Worm (Caenorhabditis elegans): ENCODE data around the gene subs-4.

The subs-4 gene

ce11 chrIII:11378450-11378849 is 3.6 kb upstream of the subs-4 start:
- TF ChIP-seq mep-1 (tag; optimal IDR thresholded peaks at IDR 0.05) (peak; percentile 5), D1046.2 (GFP tag; IDR thresholded peaks at IDR 0.05) (no peak), tra-1 (GFP tag; IDR thresholded peaks at IDR 0.05) (no peak), nhr-11 (tag; optimal IDR thresholded peaks at IDR 0.05) (no peak), vab-7 (GFP tag; IDR thresholded peaks at IDR 0.05) (no peak), nhr-102 (tag; optimal IDR thresholded peaks at IDR 0.05) (no peak), mdl-1 (tag; optimal IDR thresholded peaks at IDR 0.05) (no peak)

- no peak for TF ChIP-seq ceh-32 (tag; optimal IDR thresholded peaks at IDR 0.05; ENCODE audit: poor library complexity)
- no peak for TF ChIP-seq lin-1 (GFP tag; IDR thresholded peaks at IDR 0.05)
- peak in 1 of 2 experiments; percentile 79 for TF ChIP-seq hif-1 (tag; optimal IDR thresholded peaks at IDR 0.05)
- TF ChIP-seq zfp-3 (GFP tag; conservative IDR thresholded peaks at IDR 0.05) = no peak
Observed at ce11 chrIII:11378910-11379309, 3.1 kb upstream of the subs-4 start.

- TF ChIP-seq attf-4 (tag; optimal IDR thresholded peaks at IDR 0.05) (no peak), ZK337.2 (GFP tag; IDR thresholded peaks at IDR 0.05) (no peak), nhr-111 (GFP tag; optimal IDR thresholded peaks at IDR 0.05) (no peak), zfp-2 (tag; optimal IDR thresholded peaks at IDR 0.05) (no peak), nhr-11 (tag; optimal IDR thresholded peaks at IDR 0.05) (no peak), nhr-76 (tag; optimal IDR thresholded peaks at IDR 0.05) (no peak), lin-15B (tag; optimal IDR thresholded peaks at IDR 0.05) (no peak), daf-12 (tag; optimal IDR thresholded peaks at IDR 0.05) (no peak), dmd-8 (GFP tag; IDR thresholded peaks at IDR 0.05) (no peak), mep-1 (tag; optimal IDR thresholded peaks at IDR 0.05) (peak; percentile 28), spr-3 (GFP tag; optimal IDR thresholded peaks at IDR 0.05) (no peak), lin-39 (tag; optimal IDR thresholded peaks at IDR 0.05) (no peak), nhr-102 (tag; optimal IDR thresholded peaks at IDR 0.05) (no peak), madf-9 (GFP tag; conservative IDR thresholded peaks at IDR 0.05) (no peak), pqm-1 (tag; optimal IDR thresholded peaks at IDR 0.05) (no peak), mxl-3 (GFP tag; optimal IDR thresholded peaks at IDR 0.05) (peak; percentile 88), jun-1 (tag; optimal IDR thresholded peaks at IDR 0.05) (no peak), nhr-10 (tag; optimal IDR thresholded peaks at IDR 0.05) (no peak), vab-7 (GFP tag; IDR thresholded peaks at IDR 0.05) (no peak), zip-11 (GFP tag; IDR thresholded peaks at IDR 0.05) (no peak), unc-130 (GFP tag; optimal IDR thresholded peaks at IDR 0.05) (no peak), zfp-3 (GFP tag; conservative IDR thresholded peaks at IDR 0.05) (no peak), lir-3 (tag; optimal IDR thresholded peaks at IDR 0.05) (no peak), daf-16 (GFP tag; optimal IDR thresholded peaks at IDR 0.05) (no peak), daf-16 (tag; optimal IDR thresholded peaks at IDR 0.05) (no peak), ceh-62 (tag; optimal IDR thresholded peaks at IDR 0.05) (no peak), egl-43 (GFP tag; IDR thresholded peaks at IDR 0.05) (no peak), hlh-11 (tag; optimal IDR thresholded peaks at IDR 0.05) (peak; percentile 58), spr-1 (tag; optimal IDR thresholded peaks at IDR 0.05) (no peak), daf-19 (GFP tag; conservative IDR thresholded peaks at IDR 0.05) (no peak), mes-2 (tag; optimal IDR thresholded peaks at IDR 0.05; ENCODE audit: poor library complexity, severe bottlenecking) (peak; percentile 27), nhr-28 (tag; optimal IDR thresholded peaks at IDR 0.05) (peak; percentile 21), Y105C5A.15 (GFP tag; IDR thresholded peaks at IDR 0.05) (no peak), F49E8.2 (tag; optimal IDR thresholded peaks at IDR 0.05; ENCODE audit: borderline replicate concordance) (no peak), T20F7.1 (GFP tag; optimal IDR thresholded peaks at IDR 0.05) (no peak), ceh-44 (GFP tag; IDR thresholded peaks at IDR 0.05) (no peak), skn-1 (tag; optimal IDR thresholded peaks at IDR 0.05) (no peak), daf-8 (GFP tag; IDR thresholded peaks at IDR 0.05) (no peak), ces-1 (GFP tag; optimal IDR thresholded peaks at IDR 0.05) (no peak), Y75B8A.6 (GFP tag; IDR thresholded peaks at IDR 0.05) (no peak), dmd-6 (GFP tag; IDR thresholded peaks at IDR 0.05) (no peak), pha-4 (GFP tag; IDR thresholded peaks at IDR 0.05) (no peak), pha-4 (tag; optimal IDR thresholded peaks at IDR 0.05) (no peak)
Observed at ce11 chrIII:11380555-11380954, 1.5 kb upstream of the subs-4 start.
